Worm (Caenorhabditis elegans): Measurements from ENCODE around the gene ZK84.5.

ZK84.5 gene

DNA sequence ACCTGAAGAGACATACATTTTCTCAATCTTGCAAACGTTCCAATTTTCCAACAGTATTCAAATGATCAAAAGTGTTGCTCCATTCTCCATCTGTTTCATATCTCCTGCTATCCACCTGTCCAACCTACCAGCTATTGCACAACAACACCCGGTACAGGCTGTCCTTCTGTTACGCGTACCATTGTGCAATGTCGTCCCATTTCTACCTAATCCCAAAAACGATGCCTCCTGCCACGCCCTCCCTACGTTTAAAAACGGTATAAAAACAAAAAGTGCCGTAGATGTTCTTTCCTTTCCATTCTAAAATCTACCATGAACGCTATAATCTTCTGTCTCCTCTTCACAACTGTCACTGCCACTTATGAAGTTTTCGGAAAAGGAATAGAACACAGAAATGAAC lies 28.1 kb downstream of the ZK84.5 start, which contains the start of gene ins-2:
TSS of gene ins-2 (plus strand) at position 301 of the 400 bp plus-strand sequence.
- TF ChIP-seq unc-30 (tag; optimal IDR thresholded peaks at IDR 0.05) (no peak), skn-1 (tag; optimal IDR thresholded peaks at IDR 0.05) (no peak), dsc-1 (tag; optimal IDR thresholded peaks at IDR 0.05) (no peak), tlp-1 (tag; optimal IDR thresholded peaks at IDR 0.05) (no peak), unc-130 (tag; optimal IDR thresholded peaks at IDR 0.05) (no peak), isw-1 (GFP tag; IDR thresholded peaks at IDR 0.05) (no peak), lin-15B (tag; optimal IDR thresholded peaks at IDR 0.05) (no peak)

ce11 chrII:5974878-5975277 lies 41.4 kb downstream of the ZK84.5 start, which contains the start of gene B0034.5:
B0034.5 (minus strand) TSS chrII:5974978.
- no peak for TF ChIP-seq C34B4.2 (tag; optimal IDR thresholded peaks at IDR 0.05)
- TF ChIP-seq snpc-4 (tag; optimal IDR thresholded peaks at IDR 0.05): no peak
- no peak for TF ChIP-seq ceh-8 (GFP tag; optimal IDR thresholded peaks at IDR 0.05)
- no peak for TF ChIP-seq nhr-90 (tag; optimal IDR thresholded peaks at IDR 0.05; ENCODE audit: poor library complexity)
- no peak for TF ChIP-seq hlh-4 (tag; optimal IDR thresholded peaks at IDR 0.05)
- no peak for TF ChIP-seq elt-3 (tag; optimal IDR thresholded peaks at IDR 0.05)
- TF ChIP-seq ztf-11 (tag; optimal IDR thresholded peaks at IDR 0.05): no peak

DNA sequence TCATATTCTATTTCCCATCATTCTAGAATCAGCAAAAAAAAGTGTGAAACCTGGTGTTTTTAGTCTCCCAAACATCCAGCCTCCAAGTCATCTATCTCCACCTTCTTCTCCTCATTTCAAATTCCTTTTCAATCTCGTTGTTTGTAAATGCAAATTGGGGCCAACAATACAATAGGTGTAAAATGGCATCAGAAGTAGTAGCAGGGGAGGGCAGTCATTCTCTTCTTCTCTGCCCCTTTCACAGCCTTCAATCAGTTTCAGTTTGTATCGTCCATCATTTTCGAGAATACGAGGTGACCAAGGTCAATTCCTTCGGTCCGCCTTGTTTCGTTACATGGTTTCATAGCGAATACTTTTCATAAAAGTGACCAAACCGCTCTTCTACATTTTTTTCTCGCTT lies 47.0 kb downstream of the ZK84.5 start, which contains the start of gene B0034.4:
TSS of gene B0034.4 (minus strand) at position 229 of the 400 bp plus-strand sequence.
- peak; percentile 14 for TF ChIP-seq lin-14 (GFP tag; optimal IDR thresholded peaks at IDR 0.05)
- TF ChIP-seq alr-1 (tag; optimal IDR thresholded peaks at IDR 0.05; ENCODE audit: borderline replicate concordance): no peak

DNA sequence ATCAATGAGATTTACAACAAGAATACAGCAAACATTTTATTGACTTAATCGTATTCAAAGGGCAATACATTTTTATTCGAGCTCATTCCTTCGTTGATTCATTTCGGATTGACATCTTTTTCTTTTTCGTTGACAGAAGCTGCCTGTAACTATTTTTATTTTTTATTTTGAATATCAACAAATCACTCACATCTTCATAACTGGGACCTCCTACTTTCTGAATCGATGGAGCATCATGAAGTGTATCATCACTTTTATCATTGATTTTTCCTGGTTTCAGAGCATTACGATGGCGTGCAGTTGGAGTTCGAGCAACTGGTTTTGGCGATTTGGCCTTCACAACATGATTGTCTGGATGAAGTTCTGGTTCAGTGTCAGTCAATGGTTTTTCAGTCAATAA lies 48.3 kb downstream of the ZK84.5 start, which contains the start of gene B0034.1:
TSS of gene B0034.1 (plus strand) at position 301 of the 400 bp plus-strand sequence.
- TF ChIP-seq ceh-8 (GFP tag; optimal IDR thresholded peaks at IDR 0.05): no peak
- TF ChIP-seq ces-1 (GFP tag; optimal IDR thresholded peaks at IDR 0.05): no peak
- TF ChIP-seq nhr-11 (tag; optimal IDR thresholded peaks at IDR 0.05): no peak
- no peak for TF ChIP-seq efl-3 (GFP tag; optimal IDR thresholded peaks at IDR 0.05)
- no peak for TF ChIP-seq pqm-1 (tag; optimal IDR thresholded peaks at IDR 0.05)
- TF ChIP-seq ets-5 (GFP tag; IDR thresholded peaks at IDR 0.05): no peak
- TF ChIP-seq hlh-4 (tag; optimal IDR thresholded peaks at IDR 0.05): no peak
- TF ChIP-seq lin-39 (tag; optimal IDR thresholded peaks at IDR 0.05): no peak
- TF ChIP-seq efl-1 (optimal IDR thresholded peaks at IDR 0.05): no peak
- TF ChIP-seq efl-1 (GFP tag; optimal IDR thresholded peaks at IDR 0.05 in 1 of 2): no peak
- no peak for TF ChIP-seq C34B4.2 (tag; optimal IDR thresholded peaks at IDR 0.05)
- no peak for TF ChIP-seq Y116A8C.19 (tag; optimal IDR thresholded peaks at IDR 0.05; ENCODE audit: borderline replicate concordance)

DNA sequence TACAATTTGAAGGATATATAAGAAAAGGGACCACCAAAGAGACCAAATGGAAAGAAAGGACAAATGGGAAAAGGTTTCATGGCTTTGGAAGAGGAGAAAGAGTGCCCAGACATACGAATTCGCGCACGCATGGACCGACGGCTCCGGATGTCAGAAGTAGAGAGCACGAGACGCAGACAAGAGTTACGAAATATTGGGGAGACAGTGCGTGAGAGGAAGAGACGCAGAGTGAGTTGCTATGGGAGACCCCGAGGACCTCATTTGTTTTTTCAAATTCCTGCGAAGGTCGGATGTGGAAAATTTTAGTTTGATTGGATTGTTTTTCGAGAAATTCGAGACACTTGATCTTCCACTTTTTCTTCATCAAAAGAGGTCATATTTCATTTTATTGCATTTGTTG lies 49.7 kb downstream of the ZK84.5 start:
- TF ChIP-seq fkh-8 (tag; optimal IDR thresholded peaks at IDR 0.05) (peak; percentile 93), lin-14 (GFP tag; optimal IDR thresholded peaks at IDR 0.05) (peak; percentile 73), efl-1 (optimal IDR thresholded peaks at IDR 0.05) (peak; percentile 20 to 53), efl-1 (GFP tag; optimal IDR thresholded peaks at IDR 0.05 in 1 of 2) (peak in 1 of 2 experiments; percentile 80), fkh-10 (GFP tag; optimal IDR thresholded peaks at IDR 0.05) (peak; percentile 13), nhr-237 (tag; optimal IDR thresholded peaks at IDR 0.05) (no peak), sox-4 (tag; optimal IDR thresholded peaks at IDR 0.05) (no peak), nhr-71 (tag; optimal IDR thresholded peaks at IDR 0.05) (peak; percentile 64), skn-1 (tag; optimal IDR thresholded peaks at IDR 0.05) (peak; percentile 53), lsy-2 (tag; optimal IDR thresholded peaks at IDR 0.05) (peak in 1 of 2 experiments; percentile 37), swsn-7 (tag; optimal IDR thresholded peaks at IDR 0.05) (peak; percentile 30), tbx-2 (tag; optimal IDR thresholded peaks at IDR 0.05) (peak; percentile 35), snpc-4 (tag; optimal IDR thresholded peaks at IDR 0.05) (peak; percentile 55), egl-13 (tag; optimal IDR thresholded peaks at IDR 0.05) (peak; percentile 20), zip-4 (GFP tag; optimal IDR thresholded peaks at IDR 0.05) (peak; percentile 74), lin-35 (GFP tag; optimal IDR thresholded peaks at IDR 0.05) (peak in 1 of 2 experiments; percentile 5), unc-86 (tag; optimal IDR thresholded peaks at IDR 0.05) (peak; percentile 48), nhr-47 (tag; optimal IDR thresholded peaks at IDR 0.05) (peak; percentile 59), isw-1 (GFP tag; IDR thresholded peaks at IDR 0.05) (peak; percentile 57), ceh-82 (tag; optimal IDR thresholded peaks at IDR 0.05) (peak; percentile 23 to 73 (median 51)), unc-62 (GFP tag; optimal IDR thresholded peaks at IDR 0.05) (no peak), jun-1 (tag; optimal IDR thresholded peaks at IDR 0.05) (no peak), egl-27 (tag; optimal IDR thresholded peaks at IDR 0.05) (no peak)

Data from whole organism, L1 larva.